Worm (Caenorhabditis elegans): ENCODE results near the gene C35D10.17.

Gene C35D10.17

DNA sequence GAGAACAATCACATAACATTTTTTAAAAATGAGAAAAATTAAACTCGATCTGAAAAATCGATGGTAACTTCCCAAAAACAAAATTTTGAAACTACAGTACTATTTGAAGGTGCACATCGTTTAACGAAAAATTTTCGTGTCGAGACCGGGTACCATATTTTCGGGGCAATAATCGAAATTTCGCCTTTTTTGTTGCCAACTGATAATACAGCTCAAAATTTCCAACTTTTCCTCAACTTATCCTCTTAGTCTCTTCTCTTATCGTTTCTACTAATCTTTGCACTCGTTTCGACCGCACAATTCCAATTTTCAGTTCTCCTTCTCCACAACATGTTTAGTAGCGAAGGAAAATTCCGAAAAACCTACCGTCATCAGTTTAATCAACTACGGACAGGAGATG lies 40.0 kb downstream of the C35D10.17 start, which contains the start of gene rom-1:
TSS of gene rom-1 (plus strand) at position 301 of the 400 bp plus-strand sequence.
- TF ChIP-seq ets-5 (GFP tag; IDR thresholded peaks at IDR 0.05) (no peak), mef-2 (tag; optimal IDR thresholded peaks at IDR 0.05) (no peak), ceh-8 (GFP tag; optimal IDR thresholded peaks at IDR 0.05) (no peak), mep-1 (tag; optimal IDR thresholded peaks at IDR 0.05) (no peak), alr-1 (tag; optimal IDR thresholded peaks at IDR 0.05; ENCODE audit: borderline replicate concordance) (no peak), elt-2 (tag; optimal IDR thresholded peaks at IDR 0.05) (no peak), efl-3 (GFP tag; optimal IDR thresholded peaks at IDR 0.05) (no peak), nhr-19 (GFP tag; conservative IDR thresholded peaks at IDR 0.05) (no peak), nhr-71 (tag; optimal IDR thresholded peaks at IDR 0.05) (no peak)

DNA sequence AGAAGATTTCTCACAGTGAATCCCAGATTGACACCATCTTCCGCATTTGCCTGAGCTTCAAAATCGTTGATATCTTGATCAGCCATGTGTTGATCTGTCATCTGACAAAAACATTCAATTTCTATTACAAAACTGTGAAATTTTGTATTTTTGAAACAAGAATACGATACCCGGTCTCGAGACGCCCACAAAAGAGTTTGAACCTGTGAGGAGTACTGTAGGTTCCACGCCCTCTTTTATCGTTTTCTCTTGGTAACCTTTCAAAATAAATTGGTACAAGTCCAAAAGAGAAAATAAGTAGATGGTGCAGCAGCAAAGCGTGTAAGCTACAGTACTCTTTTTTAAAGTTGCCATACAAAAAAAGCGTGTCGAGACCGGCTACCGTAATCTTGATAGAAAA lies 43.1 kb downstream of the C35D10.17 start, which contains the start of gene F26F4.12:
TSS of gene F26F4.12 (minus strand) at position 101 of the 400 bp plus-strand sequence.
- TF ChIP-seq tlp-1 (tag; optimal IDR thresholded peaks at IDR 0.05) (no peak), ztf-11 (tag; optimal IDR thresholded peaks at IDR 0.05) (no peak), lin-13 (GFP tag; optimal IDR thresholded peaks at IDR 0.05) (no peak), nhr-20 (tag; optimal IDR thresholded peaks at IDR 0.05) (no peak), nhr-90 (tag; optimal IDR thresholded peaks at IDR 0.05; ENCODE audit: poor library complexity) (no peak), blmp-1 (tag; optimal IDR thresholded peaks at IDR 0.05) (no peak), fkh-4 (tag; optimal IDR thresholded peaks at IDR 0.05; ENCODE audit: borderline replicate concordance) (no peak), hlh-17 (GFP tag; optimal IDR thresholded peaks at IDR 0.05; ENCODE audit: borderline replicate concordance) (no peak), sptf-1 (tag; optimal IDR thresholded peaks at IDR 0.05) (no peak), snu-23 (GFP tag; optimal IDR thresholded peaks at IDR 0.05) (no peak), nhr-28 (tag; optimal IDR thresholded peaks at IDR 0.05) (no peak), unc-86 (tag; optimal IDR thresholded peaks at IDR 0.05) (no peak), alr-1 (tag; optimal IDR thresholded peaks at IDR 0.05; ENCODE audit: borderline replicate concordance) (no peak), nhr-12 (tag; optimal IDR thresholded peaks at IDR 0.05) (no peak), nhr-11 (tag; optimal IDR thresholded peaks at IDR 0.05) (no peak), efl-1 (optimal IDR thresholded peaks at IDR 0.05) (no peak), efl-1 (GFP tag; optimal IDR thresholded peaks at IDR 0.05 in 1 of 2) (no peak), egl-13 (tag; optimal IDR thresholded peaks at IDR 0.05) (no peak), isw-1 (GFP tag; IDR thresholded peaks at IDR 0.05) (no peak), zip-4 (GFP tag; optimal IDR thresholded peaks at IDR 0.05) (no peak), grh-1 (GFP tag; IDR thresholded peaks at IDR 0.05) (no peak)

DNA sequence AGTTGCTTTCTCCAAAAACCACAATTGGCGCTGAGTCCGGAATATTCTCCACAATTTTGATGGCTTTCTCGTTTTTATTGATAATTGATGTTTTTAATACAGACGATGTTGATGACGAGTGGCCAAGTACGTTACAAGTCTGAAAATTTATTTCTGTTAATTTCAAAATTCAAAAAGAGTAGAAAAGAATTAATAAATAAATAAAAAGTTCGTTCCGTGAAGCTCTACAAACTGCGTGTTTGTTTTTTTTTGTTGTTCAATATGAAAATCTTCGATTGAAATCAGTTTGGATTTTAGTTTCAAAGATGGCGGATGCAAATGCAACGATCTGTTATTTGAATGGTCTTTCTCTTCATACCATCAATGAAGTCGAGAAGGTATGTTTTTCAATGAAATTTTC lies 44.1 kb downstream of the C35D10.17 start, which contains the start of gene F26F4.2:
TSS of gene F26F4.2 (plus strand) at position 301 of the 400 bp plus-strand sequence.
- no peak for TF ChIP-seq hlh-17 (GFP tag; optimal IDR thresholded peaks at IDR 0.05; ENCODE audit: borderline replicate concordance)
- TF ChIP-seq pqm-1 (tag; optimal IDR thresholded peaks at IDR 0.05): no peak
- no peak for TF ChIP-seq nhr-90 (tag; optimal IDR thresholded peaks at IDR 0.05; ENCODE audit: poor library complexity)
- TF ChIP-seq sptf-1 (tag; optimal IDR thresholded peaks at IDR 0.05): no peak
- no peak for TF ChIP-seq zip-4 (GFP tag; optimal IDR thresholded peaks at IDR 0.05)
- TF ChIP-seq lin-35 (GFP tag; optimal IDR thresholded peaks at IDR 0.05): no peak
- TF ChIP-seq unc-62 (GFP tag; optimal IDR thresholded peaks at IDR 0.05): no peak
- no peak for TF ChIP-seq irx-1 (tag; optimal IDR thresholded peaks at IDR 0.05)
- no peak for TF ChIP-seq snpc-4 (tag; optimal IDR thresholded peaks at IDR 0.05)
- TF ChIP-seq pax-3 (tag; optimal IDR thresholded peaks at IDR 0.05): no peak
- TF ChIP-seq nhr-84 (tag; optimal IDR thresholded peaks at IDR 0.05): no peak
- TF ChIP-seq Y116A8C.19 (tag; optimal IDR thresholded peaks at IDR 0.05; ENCODE audit: borderline replicate concordance): no peak
- TF ChIP-seq tlp-1 (tag; optimal IDR thresholded peaks at IDR 0.05): no peak
- no peak for TF ChIP-seq lin-14 (GFP tag; optimal IDR thresholded peaks at IDR 0.05)
- TF ChIP-seq nhr-237 (tag; optimal IDR thresholded peaks at IDR 0.05): no peak
- no peak for TF ChIP-seq hlh-4 (tag; optimal IDR thresholded peaks at IDR 0.05)
- TF ChIP-seq ceh-82 (tag; optimal IDR thresholded peaks at IDR 0.05): no peak
- no peak for TF ChIP-seq ztf-4 (tag; optimal IDR thresholded peaks at IDR 0.05)

Measured in whole organism, L1 larva.